Worm (Caenorhabditis elegans): Measurements from ENCODE around the gene srd-63.

DNA sequence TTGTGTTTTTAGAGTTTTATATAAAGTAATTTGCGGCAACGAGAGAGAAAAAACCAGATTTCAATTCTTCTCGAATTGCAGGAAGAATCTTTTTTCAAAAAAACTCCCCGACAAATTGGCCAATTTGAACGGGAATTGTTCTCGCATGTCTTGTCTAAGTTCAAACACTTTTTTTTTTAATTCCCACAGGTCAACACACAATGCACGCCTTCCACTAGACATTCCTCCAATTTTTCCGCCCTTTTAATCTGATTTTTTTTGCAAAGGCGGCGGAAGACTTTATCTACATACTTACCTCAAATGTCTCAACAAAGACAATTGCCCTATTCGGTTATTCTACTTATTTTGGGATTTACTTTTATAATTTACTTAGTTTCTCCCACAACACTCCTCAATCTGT lies 14.0 kb upstream of the srd-63 start, which contains the start of gene F26D2.3:
- TF ChIP-seq ama-1 (optimal IDR thresholded peaks at IDR 0.05) (no peak), hmg-11 (tag; optimal IDR thresholded peaks at IDR 0.05) (no peak), ceh-82 (tag; optimal IDR thresholded peaks at IDR 0.05) (no peak)
